Fruit fly (Drosophila melanogaster) whole organism, pupa: ENCODE results near the gene Jig.

ENCODE experiments used
- CG17806 ChIP-seq: fragments of 200-800 bp; sonication (Bioruptor generic); optimal IDR thresholded peaks from 2 replicates; lab custom pipeline; 2018; ENCODE audit warnings: missing biosample characterization, mild to moderate bottlenecking, missing genetic modification characterization, moderate library complexity
- EcR ChIP-seq: fragments of 200-800 bp; sonication (Bioruptor generic); optimal IDR thresholded peaks from 3 replicates; lab custom pipeline; 2019; ENCODE audit warnings: missing biosample characterization, missing genetic modification characterization, mild to moderate bottlenecking, moderate library complexity, missing genetic modification reagents
- rn ChIP-seq: fragments of 200-800 bp; sonication (Bioruptor generic); IDR thresholded peaks from 2 replicates; pipeline ENCODE4 v1.3.6; 2022; ENCODE audit warnings: missing biosample characterization, missing genetic modification characterization

- TF ChIP-seq CG17806 (tag; lab: Kevin White, UChicago) (no peak), EcR (GFP tag; lab: Kevin White, UChicago) (no peak), rn (GFP tag; lab: Robert Waterston, UW) (no peak)
These were observed 4.0 kb downstream of the Jig start, which contains the start of gene CG8087 for dm6 chr3R:14564705-14565064.
